Worm (Caenorhabditis elegans) whole organism, dauer: ENCODE results near the gene F25B5.6.

Experiments
- unc-62 ChIP-seq: sonication (generic microtip); optimal IDR thresholded peaks from 2 replicates; lab custom pipeline; 2017; ENCODE audit warnings: missing biosample characterization, missing genetic modification reagents, missing genetic modification characterization

The F25B5.6 gene

DNA sequence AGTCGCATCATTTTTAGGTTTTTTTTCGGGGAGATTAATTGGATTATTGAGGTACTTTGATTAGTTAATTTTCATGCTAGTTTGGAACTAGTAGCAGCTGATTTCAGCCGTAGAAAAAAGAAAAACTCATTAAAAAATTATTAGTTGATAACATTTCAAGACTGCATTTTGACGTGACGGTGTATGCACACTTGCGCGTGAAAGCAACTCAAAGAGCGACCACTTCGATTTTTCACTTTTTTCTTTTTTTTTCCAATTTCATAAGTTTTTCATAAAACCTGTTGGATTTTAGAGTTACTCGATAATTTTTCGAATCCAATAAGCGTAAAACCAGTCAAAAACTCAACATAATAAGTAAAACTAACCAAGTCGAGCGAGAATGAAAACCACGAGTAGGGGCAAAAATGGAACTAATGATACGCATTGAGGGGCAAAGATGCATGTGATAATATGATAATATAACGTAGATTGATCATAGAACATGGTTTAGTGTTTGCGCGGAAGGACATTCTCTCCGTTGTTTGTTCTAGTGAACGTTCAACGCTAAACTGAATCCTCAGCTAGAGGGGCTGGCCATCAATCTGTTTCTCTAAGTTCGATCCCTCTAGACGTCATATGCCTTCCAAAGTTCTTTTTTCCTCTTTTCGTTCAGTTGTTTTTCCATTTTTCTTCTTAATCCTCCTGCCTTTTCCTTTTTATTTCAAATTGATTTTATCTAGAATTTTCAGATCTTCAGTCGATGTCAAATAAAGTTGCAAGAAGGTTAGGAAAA, at the start of gene F25B5.6, which contains the start of gene F25B5.3:
Gene F25B5.6 (minus strand): TSS at position 572 of the 772 bp plus-strand sequence.
Gene F25B5.3 (plus strand): TSS at position 722 of the 772 bp plus-strand sequence.
- no peak for TF ChIP-seq unc-62 (GFP tag; lab: Kevin White, UChicago)

DNA sequence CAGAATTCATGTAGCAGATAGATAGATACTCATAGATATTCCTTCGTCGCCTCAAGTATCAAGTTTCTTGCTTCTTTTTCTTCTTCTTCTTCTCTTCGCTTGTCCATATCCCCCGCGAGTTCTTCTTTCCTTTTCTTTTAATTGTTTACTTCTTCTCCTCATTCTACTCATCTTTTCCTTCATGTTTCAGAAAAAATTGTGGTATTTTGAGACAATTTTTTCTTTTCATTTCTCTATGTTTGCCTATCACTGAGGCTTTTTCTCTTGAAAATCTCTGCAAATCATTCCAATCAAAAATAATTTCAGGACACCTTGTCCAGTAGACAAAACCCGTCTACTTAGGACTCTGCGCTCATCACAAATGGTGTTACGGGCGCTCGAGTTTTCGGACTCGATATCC, 44.4 kb upstream of the F25B5.6 start, which contains the start of gene T04C9.1:
Gene T04C9.1 (plus strand): TSS at position 301 of the 400 bp plus-strand sequence.
- TF ChIP-seq unc-62 (GFP tag; lab: Kevin White, UChicago), result no peak

DNA sequence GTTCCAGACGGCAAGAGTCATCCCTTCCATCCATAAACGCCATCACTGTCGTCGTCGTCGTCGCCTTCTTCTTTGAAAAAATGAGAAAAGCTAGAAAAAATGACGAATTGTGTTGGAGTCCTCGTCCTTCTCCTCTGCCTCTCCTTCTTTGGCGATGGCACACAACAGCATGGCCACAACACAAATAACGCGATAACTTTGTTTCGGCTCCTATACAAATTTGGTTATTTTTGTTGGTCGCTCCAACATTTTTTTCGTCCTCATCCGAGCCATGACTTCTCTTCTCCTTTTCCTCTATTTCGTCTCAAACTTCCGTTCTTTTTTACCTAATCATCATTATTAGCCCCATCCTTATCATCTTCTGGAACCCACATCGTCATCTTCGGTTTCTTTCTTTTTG, 43.5 kb upstream of the F25B5.6 start:
- TF ChIP-seq unc-62 (GFP tag; lab: Kevin White, UChicago), result no peak

DNA sequence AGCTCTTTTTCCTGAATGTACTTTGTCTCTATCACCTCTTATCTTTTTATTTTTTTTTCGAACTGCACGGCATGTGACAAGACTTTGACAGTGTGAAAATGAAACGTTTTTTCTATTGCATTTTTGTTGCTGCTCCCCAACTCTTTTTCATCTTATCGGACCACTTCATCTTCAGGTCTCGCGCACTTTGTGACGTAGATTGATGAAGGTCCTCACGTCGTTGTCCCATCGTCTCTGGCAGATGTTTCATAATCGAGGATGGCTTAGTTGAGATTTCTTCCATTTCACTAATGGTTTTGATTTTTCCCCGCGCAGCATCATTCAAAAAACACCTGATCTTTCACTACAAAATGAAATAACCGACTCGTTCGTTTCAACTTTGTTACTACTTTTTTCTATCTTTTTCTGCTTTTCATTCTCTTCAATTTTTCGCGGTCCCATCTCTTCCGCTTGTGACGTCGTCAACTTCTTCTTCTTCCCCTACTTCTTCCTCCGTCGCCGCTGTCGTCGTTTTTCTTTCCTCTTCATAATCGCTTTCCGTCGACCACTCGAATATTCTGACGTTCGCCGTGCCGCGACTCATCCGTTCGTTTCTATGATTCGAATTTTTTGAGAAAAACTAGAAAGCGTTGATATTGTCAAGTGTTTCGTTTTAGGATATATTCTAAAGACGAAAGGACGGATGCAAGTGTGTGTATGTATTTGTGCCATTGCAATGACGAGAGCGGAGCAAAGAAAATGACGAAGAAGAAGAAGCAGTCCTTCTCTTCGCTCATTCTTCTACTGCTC, 42.8 kb upstream of the F25B5.6 start, which contains the start of gene T04C9.2:
Gene T04C9.2 (plus strand): TSS at position 739 of the 789 bp plus-strand sequence.
- no peak for TF ChIP-seq unc-62 (GFP tag; lab: Kevin White, UChicago)

DNA sequence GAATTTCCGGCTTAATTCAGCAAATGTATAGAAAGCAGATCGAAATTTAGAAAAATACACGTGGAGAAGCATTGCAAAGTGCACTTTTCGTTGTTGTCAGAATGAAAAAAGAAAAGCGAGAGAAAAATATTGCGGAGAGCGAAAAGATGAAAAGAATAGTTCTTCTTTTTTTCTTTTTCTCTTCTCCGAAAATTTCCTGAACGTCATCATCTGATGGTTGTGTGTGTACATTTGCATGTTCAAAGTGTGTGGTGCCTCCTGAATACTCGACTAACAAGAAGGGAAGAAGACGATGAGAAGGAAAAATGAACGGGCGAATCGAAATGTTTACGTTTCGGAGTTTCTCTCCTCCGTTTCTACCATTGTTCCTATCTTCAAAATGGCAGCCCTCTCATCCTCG, 41.6 kb upstream of the F25B5.6 start:
- TF ChIP-seq unc-62 (GFP tag; lab: Kevin White, UChicago), result no peak

DNA sequence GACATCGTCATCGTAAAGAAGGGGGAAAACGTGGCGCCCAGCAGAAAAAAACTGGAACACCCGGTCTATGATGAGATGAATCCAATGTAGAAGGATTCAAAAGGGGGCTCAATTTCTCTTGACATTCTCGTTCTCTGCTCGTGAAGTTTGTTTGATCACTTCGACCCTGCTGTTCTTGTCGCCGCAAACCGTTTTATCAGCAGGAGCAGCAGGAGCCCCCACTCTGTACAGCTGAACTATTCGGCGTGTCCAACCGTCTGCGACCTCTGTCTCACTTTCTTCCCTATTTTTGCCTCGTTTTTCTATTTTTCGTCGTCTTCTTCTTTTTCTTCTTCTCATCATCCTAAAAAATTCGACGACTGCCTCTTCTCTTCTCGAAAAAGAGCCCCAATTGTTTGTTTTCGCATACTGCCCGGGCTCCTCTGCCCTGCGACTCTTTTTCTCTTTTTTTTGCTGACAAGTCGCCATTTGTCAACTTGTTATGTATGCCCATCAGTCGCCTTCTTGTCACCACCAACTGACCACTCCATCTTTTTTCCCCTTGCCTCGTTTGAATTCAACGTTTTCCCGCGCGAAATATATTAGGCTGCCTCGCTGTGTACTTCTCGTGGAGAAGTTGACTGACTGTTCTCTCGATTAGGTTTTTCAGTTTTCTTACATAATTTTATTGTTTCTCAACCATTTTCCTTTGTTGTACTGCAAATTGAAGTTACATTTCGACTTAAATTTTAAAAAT, 40.6 kb upstream of the F25B5.6 start:
- TF ChIP-seq unc-62 (GFP tag; lab: Kevin White, UChicago), result no peak

DNA sequence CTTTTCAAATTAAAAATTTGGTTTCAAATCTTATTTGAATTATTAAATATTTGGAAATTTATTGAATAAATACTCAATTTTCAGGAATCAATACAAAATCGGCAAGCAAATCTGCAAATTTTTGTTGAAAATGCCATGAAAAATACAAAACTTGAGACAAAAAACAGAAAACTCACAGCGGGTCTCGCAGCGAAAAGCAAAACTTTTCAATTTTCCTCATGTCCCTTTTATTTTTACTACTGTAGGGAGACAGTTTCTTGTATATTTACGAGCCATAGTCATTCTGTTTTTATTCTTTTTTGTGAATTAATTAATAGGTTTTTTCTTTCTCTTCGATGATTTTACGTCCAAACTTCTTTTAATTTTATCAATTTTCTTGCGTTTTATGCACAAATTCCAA, 39.9 kb upstream of the F25B5.6 start:
- TF ChIP-seq unc-62 (GFP tag; lab: Kevin White, UChicago), result no peak

DNA sequence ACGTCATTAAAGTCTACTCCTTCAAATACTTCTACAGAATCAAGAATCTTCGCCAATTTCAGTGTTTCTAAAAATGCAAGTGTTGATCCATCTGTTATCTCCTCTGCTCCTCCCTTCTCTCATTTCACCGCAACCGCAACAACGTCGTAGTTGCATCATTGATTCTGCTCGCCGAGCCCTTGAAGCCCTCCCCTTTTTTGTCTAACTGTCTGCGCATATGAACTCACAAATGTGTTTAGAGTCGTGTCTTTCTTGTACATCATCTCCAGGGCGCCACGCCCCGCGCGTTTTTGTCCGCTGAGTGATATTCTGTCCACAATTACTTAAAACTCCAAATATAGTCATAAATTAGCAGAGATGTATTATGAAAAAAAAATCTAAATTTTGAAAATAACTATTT, 39.5 kb upstream of the F25B5.6 start:
- no peak for TF ChIP-seq unc-62 (GFP tag; lab: Kevin White, UChicago)

DNA sequence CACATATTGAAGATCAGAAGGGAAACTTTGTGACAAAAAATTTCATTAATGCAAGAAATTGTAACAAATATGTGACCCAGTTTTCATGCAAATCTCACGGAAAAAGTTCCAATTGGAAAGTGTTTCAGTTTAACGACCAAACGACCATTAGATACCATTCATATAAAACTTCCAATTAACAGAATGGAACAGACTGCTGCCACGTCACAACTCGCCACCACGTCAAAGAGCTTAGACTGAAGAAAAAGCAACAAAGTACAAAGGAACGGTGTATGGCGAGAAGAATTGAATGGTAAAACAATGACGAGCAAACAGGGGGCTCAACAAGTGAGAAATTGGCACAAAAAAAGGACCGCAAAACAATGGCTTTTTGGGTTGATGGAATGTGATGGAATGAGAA, 36.8 kb upstream of the F25B5.6 start, which contains the start of gene T04C9.3:
Gene T04C9.3 (plus strand): TSS at position 301 of the 400 bp plus-strand sequence.
- TF ChIP-seq unc-62 (GFP tag; lab: Kevin White, UChicago), result no peak

DNA sequence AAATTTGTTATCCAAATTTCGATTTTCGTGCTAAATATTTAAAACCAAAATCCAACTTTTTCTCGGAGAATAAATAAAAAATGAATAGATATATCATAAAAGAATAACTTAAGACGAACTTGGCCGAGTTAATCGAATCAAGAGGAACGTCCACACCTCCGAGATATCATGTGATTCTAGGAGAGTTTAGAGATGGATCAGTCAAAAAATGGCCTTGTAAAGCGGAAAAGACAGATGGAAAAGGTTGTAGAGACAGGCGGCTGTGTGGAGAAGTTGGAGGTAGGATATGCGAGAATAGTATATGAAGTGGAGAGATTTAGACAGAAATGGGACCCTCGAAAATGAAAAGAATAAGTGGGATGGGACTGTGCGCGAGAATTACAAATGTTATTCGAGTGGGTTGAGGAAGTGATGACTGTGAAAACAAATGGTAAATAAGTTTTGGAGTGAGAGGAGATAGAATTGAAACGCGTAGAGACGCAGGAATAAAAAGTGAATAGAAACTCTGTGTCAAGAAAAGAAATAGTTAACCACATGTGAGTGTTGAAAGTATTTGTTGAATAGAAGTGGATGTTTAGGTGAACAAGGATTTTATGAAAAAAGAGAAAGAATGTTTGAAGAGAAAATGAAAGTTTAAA, 34.3 kb upstream of the F25B5.6 start:
- no peak for TF ChIP-seq unc-62 (GFP tag; lab: Kevin White, UChicago)

DNA sequence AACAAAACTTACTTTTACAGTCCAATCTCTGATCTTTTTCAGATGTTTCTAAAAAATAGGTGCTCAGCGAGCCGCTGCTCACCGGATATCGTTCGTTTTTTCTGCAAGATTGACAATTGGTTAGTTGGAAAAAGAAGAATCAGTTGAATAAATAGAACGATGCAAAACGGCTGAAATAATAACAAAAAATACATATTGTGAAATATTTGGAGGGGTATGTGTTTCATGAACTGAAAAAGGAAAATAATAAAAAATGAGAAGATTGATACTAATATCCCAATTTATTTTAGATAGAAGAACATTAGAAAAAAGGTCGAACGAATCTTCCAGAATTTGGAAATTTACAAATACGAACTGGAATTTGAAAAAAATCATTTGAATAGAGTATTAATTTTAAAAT, 33.5 kb upstream of the F25B5.6 start, which contains the start of gene frm-2:
Gene frm-2 (minus strand): TSS at position 101 of the 400 bp plus-strand sequence.
- TF ChIP-seq unc-62 (GFP tag; lab: Kevin White, UChicago), result no peak

DNA sequence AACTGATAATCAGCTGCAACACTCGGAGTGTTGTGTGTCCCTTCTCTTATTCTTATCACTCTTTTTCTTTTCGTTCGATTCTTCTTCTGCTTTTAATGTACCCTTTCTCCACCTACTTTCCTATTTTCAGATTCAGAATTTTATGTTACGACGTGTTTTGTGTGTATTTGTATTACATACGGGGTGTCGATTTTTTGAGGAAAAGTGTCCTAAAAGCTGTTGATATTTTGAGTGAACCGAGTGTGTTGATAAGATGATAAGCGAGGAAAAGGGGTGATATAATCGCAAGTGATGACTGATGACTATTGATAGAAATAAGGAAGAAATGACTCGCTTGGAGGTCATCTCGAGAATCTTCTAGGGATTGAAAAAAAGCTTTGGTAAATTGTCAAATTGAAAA, 32.9 kb upstream of the F25B5.6 start:
- no peak for TF ChIP-seq unc-62 (GFP tag; lab: Kevin White, UChicago)

DNA sequence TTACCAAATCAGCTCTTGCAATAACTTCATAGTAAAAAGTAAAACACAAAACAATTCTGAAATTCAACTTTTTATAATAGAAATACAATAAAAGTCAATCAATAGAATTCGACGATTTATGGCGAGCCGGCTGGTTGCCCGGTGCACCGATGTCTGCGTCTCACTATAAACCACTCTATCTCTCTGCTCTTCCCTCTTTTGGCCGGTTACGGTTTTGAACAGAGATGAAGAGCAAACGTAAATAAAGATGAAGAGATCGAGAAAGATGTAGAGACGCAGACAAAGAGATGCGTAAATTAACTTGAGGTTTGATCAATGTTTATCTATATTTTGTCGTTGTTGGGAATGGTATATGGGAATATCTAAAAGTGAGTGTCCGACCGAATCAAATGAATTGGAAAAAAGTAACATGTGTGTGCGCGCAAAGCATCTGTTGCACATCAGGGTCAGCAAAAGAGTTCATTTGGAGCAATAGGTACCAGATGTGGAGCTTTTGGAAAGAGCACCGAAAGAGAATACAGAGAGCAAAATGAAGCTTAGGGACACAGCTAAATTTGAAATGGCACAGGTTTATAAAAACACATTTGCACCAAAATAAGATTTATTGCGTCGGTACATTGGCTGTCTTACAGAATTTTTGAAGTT, 31.9 kb upstream of the F25B5.6 start:
- no peak for TF ChIP-seq unc-62 (GFP tag; lab: Kevin White, UChicago)

DNA sequence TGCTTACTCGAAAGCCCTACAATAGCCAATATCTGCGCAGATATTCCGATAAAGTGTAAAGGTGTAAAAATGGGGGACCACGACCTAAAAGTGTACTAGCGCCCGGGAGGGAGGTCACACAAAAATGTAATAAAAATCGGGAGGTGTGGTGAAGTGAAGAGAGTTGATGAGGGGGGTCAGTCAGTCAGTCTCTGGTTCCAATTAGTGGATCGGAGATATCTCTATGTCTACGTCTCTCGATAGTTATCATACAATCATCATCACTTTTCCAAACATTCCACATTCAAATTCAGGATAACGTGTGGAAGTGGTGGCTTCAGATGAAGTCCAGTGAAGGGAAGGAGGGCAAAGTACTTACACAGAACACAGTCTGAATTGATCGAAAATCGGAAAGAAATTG, 27.5 kb upstream of the F25B5.6 start:
- no peak for TF ChIP-seq unc-62 (GFP tag; lab: Kevin White, UChicago)
